Worm (Caenorhabditis elegans): ENCODE data around the gene wago-10.

DNA sequence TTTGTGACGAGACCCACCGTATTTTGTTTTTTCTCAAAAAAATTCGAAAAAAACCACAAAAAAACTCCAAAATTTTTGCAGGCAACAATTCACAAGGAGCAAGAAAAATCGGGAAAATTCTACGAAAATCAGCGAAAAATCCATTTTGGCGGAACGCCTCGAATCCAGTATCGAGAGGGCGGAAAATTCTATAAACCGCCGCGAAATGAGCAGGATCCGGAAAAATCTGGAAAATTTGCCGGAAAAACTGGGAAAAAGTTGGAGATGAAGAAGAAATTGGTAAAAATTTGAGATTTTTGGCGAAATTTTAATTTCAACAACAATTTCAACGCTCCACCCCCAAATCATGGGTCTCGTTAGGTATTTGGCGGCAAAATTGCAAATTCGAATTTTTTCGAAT, 16.8 kb downstream of the wago-10 start:
- TF ChIP-seq nhr-76 (tag; optimal IDR thresholded peaks at IDR 0.05): no peak
- TF ChIP-seq snpc-4 (tag; optimal IDR thresholded peaks at IDR 0.05): no peak
- TF ChIP-seq unc-62 (GFP tag; optimal IDR thresholded peaks at IDR 0.05): no peak
- no peak for TF ChIP-seq lsy-2 (tag; optimal IDR thresholded peaks at IDR 0.05)
- TF ChIP-seq unc-39 (tag; optimal IDR thresholded peaks at IDR 0.05): no peak
- TF ChIP-seq mls-2 (tag; optimal IDR thresholded peaks at IDR 0.05): no peak
